Fruit fly (Drosophila melanogaster) whole organism, pupa: ENCODE measurements around the gene dally.

Experiments
- CG10348 ChIP-seq: fragments of 200-800 bp; sonication (Bioruptor generic); IDR thresholded peaks from 2 replicates; pipeline ENCODE4 v1.3.6; 2022; ENCODE audit warnings: missing biosample characterization, missing genetic modification characterization
- CG12605 ChIP-seq: fragments of 200-800 bp; sonication (Bioruptor generic); IDR thresholded peaks from 2 replicates; pipeline ENCODE4 v1.3.6; 2022; ENCODE audit warnings: missing biosample characterization, missing genetic modification characterization
- CG13204 ChIP-seq: fragments of 200-800 bp; sonication (Bioruptor generic); optimal IDR thresholded peaks from 2 replicates; lab custom pipeline; 2018; ENCODE audit warnings: missing biosample characterization, mild to moderate bottlenecking, missing genetic modification characterization, moderate library complexity
- CG14655 ChIP-seq: fragments of 200-800 bp; sonication (Bioruptor generic); optimal IDR thresholded peaks from 3 replicates; lab custom pipeline; 2017; ENCODE audit warnings: mild to moderate bottlenecking, missing biosample characterization, missing genetic modification reagents, missing genetic modification characterization
- CG15710 ChIP-seq: fragments of 200-800 bp; sonication (Bioruptor generic); optimal IDR thresholded peaks from 2 replicates; lab custom pipeline; 2018; ENCODE audit warnings: missing biosample characterization, mild to moderate bottlenecking, missing genetic modification characterization, moderate library complexity
- CG17806 ChIP-seq: fragments of 200-800 bp; sonication (Bioruptor generic); optimal IDR thresholded peaks from 2 replicates; lab custom pipeline; 2018; ENCODE audit warnings: missing biosample characterization, mild to moderate bottlenecking, missing genetic modification characterization, moderate library complexity
- CG32121 ChIP-seq: fragments of 200-800 bp; sonication (Bioruptor generic); IDR thresholded peaks from 2 replicates; pipeline ENCODE4 v1.3.6; 2022; ENCODE audit warnings: missing biosample characterization, missing genetic modification characterization
- CG34367 ChIP-seq: fragments of 200-800 bp; sonication (Bioruptor generic); optimal IDR thresholded peaks from 2 replicates; lab custom pipeline; 2018; ENCODE audit warnings: missing biosample characterization, mild to moderate bottlenecking, missing genetic modification characterization
- CG4496 ChIP-seq: fragments of 200-800 bp; sonication (Bioruptor generic); IDR thresholded peaks from 3 replicates; pipeline ENCODE4 v1.3.6; 2022; ENCODE audit warnings: missing biosample characterization, missing genetic modification characterization
- CG8159 ChIP-seq: fragments of 200-800 bp; sonication (Bioruptor generic); optimal IDR thresholded peaks from 3 replicates; lab custom pipeline; 2018; ENCODE audit warnings: missing biosample characterization, mild to moderate bottlenecking, missing genetic modification characterization, moderate library complexity
- CG8301 ChIP-seq: fragments of 200-800 bp; sonication (Bioruptor generic); optimal IDR thresholded peaks from 2 replicates; lab custom pipeline; 2018; ENCODE audit warnings: missing biosample characterization, mild to moderate bottlenecking, missing genetic modification characterization
- CG9948 ChIP-seq: fragments of 200-800 bp; sonication (Bioruptor generic); optimal IDR thresholded peaks from 2 replicates; lab custom pipeline; 2018; ENCODE audit warnings: missing biosample characterization, mild to moderate bottlenecking, missing genetic modification characterization, moderate library complexity
- D1 ChIP-seq: fragments of 200-800 bp; sonication (Bioruptor generic); optimal IDR thresholded peaks from 2 replicates; lab custom pipeline; 2018; ENCODE audit warnings: missing biosample characterization, mild to moderate bottlenecking, missing genetic modification characterization, moderate library complexity
- EcR ChIP-seq: fragments of 200-800 bp; sonication (Bioruptor generic); optimal IDR thresholded peaks from 3 replicates; lab custom pipeline; 2019; ENCODE audit warnings: missing biosample characterization, missing genetic modification characterization, mild to moderate bottlenecking, moderate library complexity, missing genetic modification reagents
- Ets98B ChIP-seq: fragments of 200-800 bp; sonication (Bioruptor generic); IDR thresholded peaks from 2 replicates; pipeline ENCODE4 v1.3.6; 2022; ENCODE audit warnings: missing biosample characterization, missing genetic modification characterization
- Pif1A ChIP-seq: fragments of 200-800 bp; sonication (Bioruptor generic); optimal IDR thresholded peaks from 3 replicates; lab custom pipeline; 2016; ENCODE audit warnings: missing biosample characterization, missing genetic modification characterization
- Pif1B ChIP-seq: fragments of 200-800 bp; sonication (Bioruptor generic); optimal IDR thresholded peaks from 3 replicates; lab custom pipeline; 2016; ENCODE audit warnings: missing biosample characterization, missing genetic modification characterization
- Snoo ChIP-seq: fragments of 200-800 bp; sonication (Bioruptor generic); optimal IDR thresholded peaks from 3 replicates; lab custom pipeline; 2017; ENCODE audit warnings: missing biosample characterization, mild to moderate bottlenecking, missing genetic modification characterization, inconsistent platforms
- fd96Ca ChIP-seq: fragments of 200-800 bp; sonication (Bioruptor generic); IDR thresholded peaks from 3 replicates; pipeline ENCODE4 v1.3.6; 2022; ENCODE audit warnings: missing biosample characterization, missing genetic modification characterization
- gl ChIP-seq: fragments of 200-800 bp; sonication (Bioruptor generic); optimal IDR thresholded peaks from 2 replicates; lab custom pipeline; 2018; ENCODE audit warnings: missing biosample characterization, mild to moderate bottlenecking, missing genetic modification characterization
- rn ChIP-seq: fragments of 200-800 bp; sonication (Bioruptor generic); IDR thresholded peaks from 2 replicates; pipeline ENCODE4 v1.3.6; 2022; ENCODE audit warnings: missing biosample characterization, missing genetic modification characterization

Gene dally

dm6 chr3L:8905100-8905499 lies 77.8 kb downstream of the dally start, which contains the start of gene TrpA1:
TrpA1 (minus strand) TSS chr3L:8905200.
- TF ChIP-seq Pif1A (GFP tag; lab: Kevin White, UChicago) (no peak), Ets98B (no peak), EcR (GFP tag; lab: Kevin White, UChicago) (no peak), rn (no peak), CG4496 (GFP tag; lab: Robert Waterston, UW) (no peak), CG8301 (no peak), D1 (tag; lab: Kevin White, UChicago) (no peak), CG13204 (no peak), gl (tag; lab: Kevin White, UChicago) (no peak), CG15710 (tag; lab: Kevin White, UChicago) (no peak), Snoo (tag; lab: Kevin White, UChicago) (no peak), CG32121 (GFP tag; lab: Robert Waterston, UW) (no peak), CG9948 (tag; lab: Kevin White, UChicago) (no peak)

- TF ChIP-seq CG15710 (tag; lab: Kevin White, UChicago) (no peak), CG34367 (no peak), CG4496 (GFP tag; lab: Robert Waterston, UW) (peak; percentile 63; the same call in 2 of the 3 replicates), CG12605 (peak; percentile 48; the same call in 1 of the 2 replicates), Pif1A (GFP tag; lab: Kevin White, UChicago) (no peak), CG14655 (GFP tag; lab: Kevin White, UChicago) (no peak), CG8301 (no peak), gl (tag; lab: Kevin White, UChicago) (peak; percentile 9), Ets98B (peak; percentile 65; the same call in 1 of the 2 replicates), CG13204 (peak; percentile 47), CG32121 (GFP tag; lab: Robert Waterston, UW) (no peak), Pif1B (GFP tag; lab: Kevin White, UChicago) (peak; percentile 21)
Measured at dm6 chr3L:8912332-8912731, 85.0 kb downstream of the dally start, which contains the start of the genes Tsp66E and mfr. Tsp66E (plus strand) TSS chr3L:8912499. mfr (minus strand) TSS chr3L:8912671.

dm6 chr3L:8913537-8914108 lies 86.3 kb downstream of the dally start:
- TF ChIP-seq CG10348 (GFP tag; lab: Robert Waterston, UW), result no peak
- TF ChIP-seq EcR (GFP tag; lab: Kevin White, UChicago), result peak; percentile 65
- no peak for TF ChIP-seq fd96Ca (GFP tag; lab: Robert Waterston, UW)
- peak; percentile 61 for TF ChIP-seq CG8301
- TF ChIP-seq CG12605, result peak; percentile 53
- peak; percentile 69 for TF ChIP-seq Snoo (tag; lab: Kevin White, UChicago)
- TF ChIP-seq CG4496 (GFP tag; lab: Robert Waterston, UW), result peak; percentile 42; the same call in 1 of the 3 replicates
- TF ChIP-seq CG15710 (tag; lab: Kevin White, UChicago), result peak; percentile 54
- TF ChIP-seq CG13204, result peak; percentile 20
- TF ChIP-seq CG34367, result peak; percentile 10
- TF ChIP-seq CG17806 (tag; lab: Kevin White, UChicago), result peak; percentile 58
- peak; percentile 65 for TF ChIP-seq CG9948 (tag; lab: Kevin White, UChicago)
- no peak for TF ChIP-seq gl (tag; lab: Kevin White, UChicago)
- TF ChIP-seq Pif1A (GFP tag; lab: Kevin White, UChicago), result peak; percentile 63
- TF ChIP-seq Pif1B (GFP tag; lab: Kevin White, UChicago), result peak; percentile 67
- peak; percentile 35 for TF ChIP-seq D1 (tag; lab: Kevin White, UChicago)
- peak; percentile 82 for TF ChIP-seq CG14655 (GFP tag; lab: Kevin White, UChicago)
- TF ChIP-seq CG8159 (tag; lab: Kevin White, UChicago), result peak; percentile 71
- TF ChIP-seq rn, result no peak

- TF ChIP-seq fd96Ca (GFP tag; lab: Robert Waterston, UW), result no peak
- TF ChIP-seq EcR (GFP tag; lab: Kevin White, UChicago), result no peak
- TF ChIP-seq rn, result no peak
- TF ChIP-seq Ets98B, result no peak
- no peak for TF ChIP-seq CG10348 (GFP tag; lab: Robert Waterston, UW)
- TF ChIP-seq gl (tag; lab: Kevin White, UChicago), result no peak
- no peak for TF ChIP-seq CG13204
- no peak for TF ChIP-seq CG14655 (GFP tag; lab: Kevin White, UChicago)
- no peak for TF ChIP-seq CG34367
- TF ChIP-seq CG17806 (tag; lab: Kevin White, UChicago), result no peak
- no peak for TF ChIP-seq CG4496 (GFP tag; lab: Robert Waterston, UW)
- no peak for TF ChIP-seq CG15710 (tag; lab: Kevin White, UChicago)
- no peak for TF ChIP-seq D1 (tag; lab: Kevin White, UChicago)
- no peak for TF ChIP-seq Pif1B (GFP tag; lab: Kevin White, UChicago)
- TF ChIP-seq CG9948 (tag; lab: Kevin White, UChicago), result no peak
- TF ChIP-seq CG12605, result no peak
- TF ChIP-seq Snoo (tag; lab: Kevin White, UChicago), result no peak
- no peak for TF ChIP-seq CG8301
- TF ChIP-seq Pif1A (GFP tag; lab: Kevin White, UChicago), result no peak
- TF ChIP-seq CG32121 (GFP tag; lab: Robert Waterston, UW), result no peak
Measured at dm6 chr3L:8919678-8920077, 92.4 kb downstream of the dally start.

dm6 chr3L:8920710-8921109 lies 93.4 kb downstream of the dally start:
- no peak for TF ChIP-seq gl (tag; lab: Kevin White, UChicago)
- peak; percentile 55; the same call in 1 of the 2 replicates for TF ChIP-seq CG10348 (GFP tag; lab: Robert Waterston, UW)
- TF ChIP-seq CG14655 (GFP tag; lab: Kevin White, UChicago), result peak; percentile 76
- peak; percentile 39 for TF ChIP-seq CG8159 (tag; lab: Kevin White, UChicago)
- TF ChIP-seq fd96Ca (GFP tag; lab: Robert Waterston, UW), result peak; percentile 91
- no peak for TF ChIP-seq CG13204
- peak; percentile 94 for TF ChIP-seq Ets98B
- TF ChIP-seq CG4496 (GFP tag; lab: Robert Waterston, UW), result peak; percentile 93
- peak; percentile 66 for TF ChIP-seq rn
- TF ChIP-seq Pif1B (GFP tag; lab: Kevin White, UChicago), result peak; percentile 34
- TF ChIP-seq CG9948 (tag; lab: Kevin White, UChicago), result peak; percentile 53
- peak; percentile 88 for TF ChIP-seq CG12605
- TF ChIP-seq D1 (tag; lab: Kevin White, UChicago), result no peak
- TF ChIP-seq CG17806 (tag; lab: Kevin White, UChicago), result peak; percentile 52
- TF ChIP-seq CG32121 (GFP tag; lab: Robert Waterston, UW), result peak; percentile 94
- peak; percentile 80 for TF ChIP-seq Pif1A (GFP tag; lab: Kevin White, UChicago)
- TF ChIP-seq Snoo (tag; lab: Kevin White, UChicago), result peak; percentile 8
- TF ChIP-seq CG34367, result peak; percentile 26
- TF ChIP-seq CG8301, result peak; percentile 79
- peak; percentile 36 for TF ChIP-seq CG15710 (tag; lab: Kevin White, UChicago)
- TF ChIP-seq EcR (GFP tag; lab: Kevin White, UChicago), result peak; percentile 17
